Fruit fly (Drosophila melanogaster): ENCODE results near the gene Ccdc39.

Ccdc39 gene

DNA sequence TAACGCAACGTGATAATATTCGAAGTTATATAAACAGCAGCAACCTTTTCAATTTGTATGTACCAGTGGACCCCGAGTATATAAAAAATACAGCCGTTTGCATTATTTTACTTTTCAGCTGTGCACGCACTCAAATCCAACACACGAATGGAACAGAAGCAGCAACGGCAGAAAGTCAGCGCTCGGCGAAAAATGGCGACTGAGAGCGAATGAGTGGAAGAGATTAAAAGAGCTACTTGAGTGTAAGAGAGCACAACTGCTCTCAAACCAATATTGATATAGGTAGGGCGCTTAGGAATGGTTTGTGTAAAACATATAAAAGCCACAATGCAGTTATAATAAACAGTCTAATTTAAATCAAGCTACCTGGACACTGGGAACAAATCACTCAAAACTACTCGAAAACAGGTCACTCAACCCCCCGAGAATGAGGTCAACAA lies 21.8 kb upstream of the Ccdc39 start (continued):
- TF ChIP-seq Hsf (GFP tag; optimal IDR thresholded peaks at IDR 0.05) (no peak), dmrt11E (tag; optimal IDR thresholded peaks at IDR 0.05) (peak; percentile 33), CG4328 (GFP tag; optimal IDR thresholded peaks at IDR 0.05) (peak; percentile 49), sqz (GFP tag; optimal IDR thresholded peaks at IDR 0.05) (peak; percentile 73), zfh1 (GFP tag; IDR thresholded peaks at IDR 0.05) (peak; percentile 41; the same call in 1 of the 3 replicates), CG18011 (GFP tag; optimal IDR thresholded peaks at IDR 0.05) (no peak), Xbp1 (GFP tag; optimal IDR thresholded peaks at IDR 0.05) (peak; percentile 6), ftz-f1 (GFP tag; optimal IDR thresholded peaks at IDR 0.05) (peak; percentile 33), Max (GFP tag; optimal IDR thresholded peaks at IDR 0.05) (peak; percentile 64), CG32532 (GFP tag; IDR thresholded peaks at IDR 0.05) (no peak), org-1 (GFP tag; optimal IDR thresholded peaks at IDR 0.05) (peak; percentile 58), mam (GFP tag; optimal IDR thresholded peaks at IDR 0.05) (no peak), CG12659 (GFP tag; optimal IDR thresholded peaks at IDR 0.05) (peak; percentile 66), esg (GFP tag; conservative IDR thresholded peaks at IDR 0.05) (no peak), Atf-2 (GFP tag; optimal IDR thresholded peaks at IDR 0.05) (peak; percentile 35), CG1024 (GFP tag; IDR thresholded peaks at IDR 0.05) (peak; percentile 52; the same call in 1 of the 2 replicates), btn (GFP tag; optimal IDR thresholded peaks at IDR 0.05) (peak; percentile 54), CG6689 (GFP tag; IDR thresholded peaks at IDR 0.05) (no peak), pho (GFP tag; optimal IDR thresholded peaks at IDR 0.05) (no peak), Lim3 (GFP tag; IDR thresholded peaks at IDR 0.05) (no peak), CG17328 (GFP tag; IDR thresholded peaks at IDR 0.05) (peak; percentile 30; the same call in 1 of the 2 replicates), YL-1 (GFP tag; optimal IDR thresholded peaks at IDR 0.05) (no peak), ind (GFP tag; optimal IDR thresholded peaks at IDR 0.05) (no peak), ac (GFP tag; optimal IDR thresholded peaks at IDR 0.05) (peak; percentile 71), CG13894 (tag; optimal IDR thresholded peaks at IDR 0.05) (no peak), CG13296 (GFP tag; optimal IDR thresholded peaks at IDR 0.05) (peak; percentile 83), D19B (GFP tag; optimal IDR thresholded peaks at IDR 0.05) (no peak), CG12155 (GFP tag; optimal IDR thresholded peaks at IDR 0.05) (peak; percentile 1), Hand (GFP tag; optimal IDR thresholded peaks at IDR 0.05) (peak; percentile 69), CG15479 (GFP tag; optimal IDR thresholded peaks at IDR 0.05) (no peak), CG3281 (GFP tag; optimal IDR thresholded peaks at IDR 0.05) (peak; percentile 66), Dek (tag; optimal IDR thresholded peaks at IDR 0.05) (no peak), dpn (GFP tag; optimal IDR thresholded peaks at IDR 0.05) (peak in 1 of 2 experiments; percentile 64), Vsx1 (GFP tag; optimal IDR thresholded peaks at IDR 0.05) (peak; percentile 81), CG12942 (GFP tag; optimal IDR thresholded peaks at IDR 0.05) (peak; percentile 24), lmd (GFP tag; IDR thresholded peaks at IDR 0.05) (no peak), amos (GFP tag; IDR thresholded peaks at IDR 0.05; ENCODE audit: partially characterized antibody) (no peak; the same call in 1 of the 2 replicates), D19A (tag; optimal IDR thresholded peaks at IDR 0.05) (peak; percentile 35), B-H1 (GFP tag; IDR thresholded peaks at IDR 0.05) (no peak; the same call in 2 of the 3 replicates), Sry-β (GFP tag; optimal IDR thresholded peaks at IDR 0.05) (peak; percentile 29), cwo (GFP tag; optimal IDR thresholded peaks at IDR 0.05) (peak; percentile 46), Oli (tag; optimal IDR thresholded peaks at IDR 0.05) (peak; percentile 11), lbe (GFP tag; optimal IDR thresholded peaks at IDR 0.05) (peak; percentile 38), CG14014 (GFP tag; IDR thresholded peaks at IDR 0.05) (peak; percentile 62; the same call in 1 of the 2 replicates), sisA (GFP tag; IDR thresholded peaks at IDR 0.05) (no peak), Ets65A (GFP tag) (no peak), Atf3 (GFP tag; optimal IDR thresholded peaks at IDR 0.05) (no peak), CG9437 (GFP tag; optimal IDR thresholded peaks at IDR 0.05) (peak; percentile 29), Hmx (GFP tag; optimal IDR thresholded peaks at IDR 0.05) (no peak), CG15269 (tag; optimal IDR thresholded peaks at IDR 0.05) (peak; percentile 42), sug (tag; optimal IDR thresholded peaks at IDR 0.05) (peak; percentile 21)
